Fruit fly (Drosophila melanogaster) whole organism, adult: ENCODE results near the gene Bre1.

Source experiments
- CG11617 ChIP-seq: fragments of 200-800 bp; sonication (Bioruptor generic); optimal IDR thresholded peaks from 2 replicates; lab custom pipeline; 2017; ENCODE audit warnings: mild to moderate bottlenecking, missing biosample characterization, missing genetic modification reagents, missing genetic modification characterization
- CG12768 ChIP-seq: fragments of 200-800 bp; sonication (Bioruptor generic); optimal IDR thresholded peaks from 2 replicates; lab custom pipeline; 2017; ENCODE audit warnings: missing biosample characterization, missing genetic modification characterization, mild to moderate bottlenecking, moderate library complexity, missing genetic modification reagents
- CG14711 ChIP-seq: fragments of 200-800 bp; sonication (Bioruptor generic); optimal IDR thresholded peaks from 2 replicates; lab custom pipeline; 2018; ENCODE audit warnings: missing biosample characterization, mild to moderate bottlenecking, missing genetic modification characterization, moderate library complexity
- CG1620 ChIP-seq: fragments of 200-800 bp; sonication (Bioruptor generic); optimal IDR thresholded peaks from 2 replicates; lab custom pipeline; 2016; ENCODE audit warnings: missing biosample characterization, missing genetic modification characterization
- CG5204 ChIP-seq: fragments of 200-800 bp; sonication (Bioruptor generic); optimal IDR thresholded peaks from 2 replicates; lab custom pipeline; 2016; ENCODE audit warnings: missing biosample characterization, missing genetic modification characterization
- CG7101 ChIP-seq: fragments of 200-800 bp; sonication (Bioruptor generic); optimal IDR thresholded peaks from 2 replicates; lab custom pipeline; 2018; ENCODE audit warnings: missing biosample characterization, mild to moderate bottlenecking, missing genetic modification characterization, moderate library complexity
- Clk ChIP-seq: fragments of 200-800 bp; sonication (Bioruptor generic); optimal IDR thresholded peaks from 2 replicates; lab custom pipeline; 2017; ENCODE audit warnings: missing biosample characterization, missing genetic modification characterization
- Mnt ChIP-seq: fragments of 200-800 bp; sonication (Bioruptor generic); optimal IDR thresholded peaks from 2 replicates; lab custom pipeline; 2016; ENCODE audit warnings: missing biosample characterization, mild to moderate bottlenecking, missing genetic modification characterization
- bab1 ChIP-seq: fragments of 200-800 bp; sonication (Bioruptor generic); optimal IDR thresholded peaks from 3 replicates; lab custom pipeline; 2019; ENCODE audit warnings: missing biosample characterization, mild to moderate bottlenecking, missing genetic modification characterization, moderate library complexity
- cic ChIP-seq: fragments of 200-800 bp; sonication (Bioruptor generic); optimal IDR thresholded peaks from 2 replicates; lab custom pipeline; 2017; ENCODE audit warnings: missing biosample characterization, mild to moderate bottlenecking, missing genetic modification characterization, moderate library complexity
- kay ChIP-seq: fragments of 200-800 bp; sonication (Bioruptor generic); peaks from one replicate; lab custom pipeline; 2016; ENCODE audit warnings: missing biosample characterization, missing genetic modification characterization, borderline replicate concordance
- ovo ChIP-seq: fragments of 200-800 bp; sonication (Bioruptor generic); optimal IDR thresholded peaks from 2 replicates; lab custom pipeline; 2016; ENCODE audit warnings: missing biosample characterization, missing genetic modification characterization
- tj ChIP-seq: fragments of 200-800 bp; sonication (Bioruptor generic); optimal IDR thresholded peaks from 3 replicates; lab custom pipeline; 2017; ENCODE audit warnings: missing biosample characterization, mild to moderate bottlenecking, missing genetic modification characterization, moderate library complexity

The Bre1 gene

DNA sequence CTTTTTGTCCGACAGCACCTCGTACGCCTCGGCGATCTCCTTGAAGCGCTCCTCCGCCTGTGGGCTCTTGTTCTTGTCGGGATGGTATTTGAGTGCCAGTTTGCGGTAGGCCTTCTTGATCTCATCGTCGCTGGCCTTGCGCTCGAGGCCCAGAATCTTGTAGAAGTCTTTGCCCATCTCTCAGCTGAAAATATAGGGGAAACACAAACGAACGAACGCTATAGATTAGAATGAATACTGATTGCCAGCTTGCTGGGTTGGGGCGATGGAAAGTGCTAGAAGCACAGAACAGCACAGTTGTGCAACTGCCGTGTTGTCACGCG, 42.6 kb downstream of the Bre1 start:
- TF ChIP-seq Clk (GFP tag; lab: Kevin White, UChicago) (peak; percentile 88), CG1620 (GFP tag; lab: Kevin White, UChicago) (no peak)

DNA sequence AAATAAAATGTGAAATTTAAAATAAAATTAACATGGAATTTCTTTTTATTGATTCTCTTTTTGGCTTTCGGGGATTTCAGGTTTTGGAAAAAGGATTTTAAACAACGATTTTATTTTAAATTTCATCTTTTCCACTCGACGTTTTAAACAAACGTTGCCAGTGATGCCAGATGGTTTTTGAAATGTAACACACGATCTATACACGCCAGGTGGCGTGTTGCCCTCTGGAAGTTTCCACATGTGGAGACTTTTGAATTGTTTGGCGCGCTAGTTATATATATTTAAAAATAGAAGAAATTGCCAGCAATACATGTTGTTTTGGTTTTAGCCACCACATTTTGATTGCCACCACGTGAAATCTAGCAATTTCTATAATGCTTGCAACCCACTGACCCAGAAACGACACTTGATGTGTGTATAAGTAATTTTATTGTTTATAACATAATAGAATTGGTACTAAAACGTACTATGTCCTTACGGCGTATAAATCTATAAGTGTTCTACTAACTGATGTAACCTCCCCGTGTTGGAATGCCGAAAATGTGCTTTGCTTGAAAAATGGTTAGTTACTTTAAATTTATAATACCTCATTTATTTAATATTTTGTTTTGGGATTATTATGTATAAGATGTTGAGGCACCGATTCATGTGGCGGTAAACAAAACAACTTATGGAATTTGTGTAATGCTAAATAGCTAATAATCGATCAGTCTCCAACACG, 44.2 kb downstream of the Bre1 start:
- TF ChIP-seq CG1620 (GFP tag; lab: Kevin White, UChicago): peak; percentile 9
- no peak for TF ChIP-seq CG14711 (tag; lab: Kevin White, UChicago)
- no peak for TF ChIP-seq CG12768 (GFP tag; lab: Kevin White, UChicago)
- peak; percentile 91 for TF ChIP-seq kay (GFP tag; lab: Kevin White, UChicago)
- TF ChIP-seq Mnt (GFP tag; lab: Kevin White, UChicago): peak; percentile 11
- peak; percentile 51 for TF ChIP-seq ovo (GFP tag; lab: Kevin White, UChicago)
- TF ChIP-seq bab1 (GFP tag; lab: Kevin White, UChicago): peak; percentile 60
- TF ChIP-seq Clk (GFP tag; lab: Kevin White, UChicago): peak; percentile 62
- no peak for TF ChIP-seq CG11617 (GFP tag; lab: Kevin White, UChicago)
- TF ChIP-seq CG5204 (GFP tag; lab: Kevin White, UChicago): no peak
- TF ChIP-seq tj (GFP tag; lab: Kevin White, UChicago): no peak
- peak; percentile 13 for TF ChIP-seq cic
- TF ChIP-seq CG7101 (tag; lab: Kevin White, UChicago): no peak
